Worm (Caenorhabditis elegans): ENCODE data around the gene pudl-2.

Gene pudl-2

ce11 chrIV:2850586-2850985 lies 16.0 kb downstream of the pudl-2 start, which contains the start of gene clec-85:
TSS of gene clec-85 (plus strand) at chrIV:2850886.
- TF ChIP-seq dmd-8 (GFP tag; IDR thresholded peaks at IDR 0.05) (no peak), vab-7 (GFP tag; IDR thresholded peaks at IDR 0.05) (no peak)

- TF ChIP-seq zip-2 (tag; optimal IDR thresholded peaks at IDR 0.05) (no peak), sdz-12 (GFP tag; optimal IDR thresholded peaks at IDR 0.05) (no peak), lim-7 (GFP tag; IDR thresholded peaks at IDR 0.05) (no peak), ces-1 (GFP tag; optimal IDR thresholded peaks at IDR 0.05) (no peak), hlh-30 (tag; optimal IDR thresholded peaks at IDR 0.05; ENCODE audit: insufficient read depth) (no peak), unc-130 (GFP tag; optimal IDR thresholded peaks at IDR 0.05) (no peak), hmg-1.1 (GFP tag; IDR thresholded peaks at IDR 0.05) (no peak), gei-8 (GFP tag; optimal IDR thresholded peaks at IDR 0.05) (no peak), aha-1 (tag) (peak; percentile 91)
Measured at ce11 chrIV:2851625-2852024, 17.0 kb downstream of the pudl-2 start.

- TF ChIP-seq hlh-30 (tag; optimal IDR thresholded peaks at IDR 0.05; ENCODE audit: insufficient read depth) (no peak), cey-2 (tag; optimal IDR thresholded peaks at IDR 0.05; ENCODE audit: borderline replicate concordance, insufficient read depth) (no peak), gei-8 (GFP tag; optimal IDR thresholded peaks at IDR 0.05) (no peak), Y5F2A.4 (GFP tag; optimal IDR thresholded peaks at IDR 0.05) (no peak), ceh-28 (tag; optimal IDR thresholded peaks at IDR 0.05) (no peak), sdz-12 (GFP tag; optimal IDR thresholded peaks at IDR 0.05) (no peak), F49E8.2 (tag; optimal IDR thresholded peaks at IDR 0.05; ENCODE audit: borderline replicate concordance) (no peak), ama-1 (optimal IDR thresholded peaks at IDR 0.05) (no peak), F44E2.7 (GFP tag; IDR thresholded peaks at IDR 0.05) (no peak)
Measured at ce11 chrIV:2853164-2853563, 18.5 kb downstream of the pudl-2 start, which contains the start of gene Y54G2A.49. TSS of gene Y54G2A.49 (minus strand) at chrIV:2853264.

- no peak for TF ChIP-seq zag-1 (tag; optimal IDR thresholded peaks at IDR 0.05)
- TF ChIP-seq hlh-11 (tag; optimal IDR thresholded peaks at IDR 0.05): peak; percentile 43
- TF ChIP-seq daf-16 (GFP tag; optimal IDR thresholded peaks at IDR 0.05): no peak
- peak; percentile 80 for TF ChIP-seq daf-16 (tag; optimal IDR thresholded peaks at IDR 0.05)
- no peak for TF ChIP-seq fkh-10 (GFP tag; optimal IDR thresholded peaks at IDR 0.05)
- no peak for TF ChIP-seq lir-3 (tag; optimal IDR thresholded peaks at IDR 0.05)
- no peak for TF ChIP-seq ceh-44 (GFP tag; IDR thresholded peaks at IDR 0.05)
- TF ChIP-seq lin-13 (GFP tag; optimal IDR thresholded peaks at IDR 0.05): no peak
- TF ChIP-seq saeg-2 (GFP tag; IDR thresholded peaks at IDR 0.05): no peak
- TF ChIP-seq sdz-12 (GFP tag; optimal IDR thresholded peaks at IDR 0.05): no peak
- no peak for TF ChIP-seq zfp-3 (GFP tag; conservative IDR thresholded peaks at IDR 0.05)
- TF ChIP-seq ama-1 (optimal IDR thresholded peaks at IDR 0.05): no peak
- no peak for TF ChIP-seq ztf-11 (tag; optimal IDR thresholded peaks at IDR 0.05)
- no peak for TF ChIP-seq hmg-1.1 (GFP tag; IDR thresholded peaks at IDR 0.05)
- peak; percentile 67 for TF ChIP-seq dmd-6 (GFP tag; IDR thresholded peaks at IDR 0.05)
- TF ChIP-seq nhr-28 (tag; optimal IDR thresholded peaks at IDR 0.05): peak; percentile 27
- peak; percentile 27 for TF ChIP-seq dve-1 (tag; optimal IDR thresholded peaks at IDR 0.05; ENCODE audit: insufficient read depth)
- peak; percentile 27 for TF ChIP-seq pqm-1 (tag; optimal IDR thresholded peaks at IDR 0.05)
- TF ChIP-seq egl-27 (tag; optimal IDR thresholded peaks at IDR 0.05): no peak
Measured at ce11 chrIV:2854161-2854560, 19.5 kb downstream of the pudl-2 start.

ce11 chrIV:2855056-2855752 lies 20.6 kb downstream of the pudl-2 start:
- TF ChIP-seq ceh-44 (GFP tag; IDR thresholded peaks at IDR 0.05): no peak
- no peak for TF ChIP-seq lir-3 (tag; optimal IDR thresholded peaks at IDR 0.05)
- TF ChIP-seq unc-130 (GFP tag; optimal IDR thresholded peaks at IDR 0.05): no peak
- TF ChIP-seq F49E8.2 (tag; optimal IDR thresholded peaks at IDR 0.05; ENCODE audit: borderline replicate concordance): no peak
- no peak for TF ChIP-seq Y5F2A.4 (GFP tag; optimal IDR thresholded peaks at IDR 0.05)
- TF ChIP-seq T20F7.1 (GFP tag; optimal IDR thresholded peaks at IDR 0.05): no peak
- no peak for TF ChIP-seq lin-39 (tag; optimal IDR thresholded peaks at IDR 0.05)
- TF ChIP-seq F26F4.8 (GFP tag; conservative IDR thresholded peaks at IDR 0.05): no peak
- no peak for TF ChIP-seq lin-38 (GFP tag; IDR thresholded peaks at IDR 0.05)
- no peak for TF ChIP-seq lim-7 (GFP tag; IDR thresholded peaks at IDR 0.05)
- TF ChIP-seq pqm-1 (tag; optimal IDR thresholded peaks at IDR 0.05): peak; percentile 85
- TF ChIP-seq lin-1 (GFP tag; IDR thresholded peaks at IDR 0.05): no peak
- TF ChIP-seq lin-15B (tag; optimal IDR thresholded peaks at IDR 0.05): no peak
- TF ChIP-seq egl-27 (tag; optimal IDR thresholded peaks at IDR 0.05): no peak
- TF ChIP-seq Y48G9A.11 (GFP tag; IDR thresholded peaks at IDR 0.05): no peak
- TF ChIP-seq daf-16 (GFP tag; optimal IDR thresholded peaks at IDR 0.05): peak in 1 of 2 experiments; percentile 39
- TF ChIP-seq daf-16 (tag; optimal IDR thresholded peaks at IDR 0.05): peak; percentile 94
- no peak for TF ChIP-seq zip-2 (tag; optimal IDR thresholded peaks at IDR 0.05)
- TF ChIP-seq fos-1 (tag; optimal IDR thresholded peaks at IDR 0.05): no peak
- TF ChIP-seq R02D3.7 (tag; optimal IDR thresholded peaks at IDR 0.05): no peak

Measured in whole organism, L4 larva.